Worm (Caenorhabditis elegans): ENCODE measurements around the gene F59F3.6.

ce11 chrX:10981374-10981773, 17.7 kb downstream of the F59F3.6 start:
- TF ChIP-seq unc-62 (GFP tag; optimal IDR thresholded peaks at IDR 0.05) (no peak), elt-1 (tag; optimal IDR thresholded peaks at IDR 0.05) (no peak), sea-2 (GFP tag; optimal IDR thresholded peaks at IDR 0.05) (no peak), zag-1 (tag; optimal IDR thresholded peaks at IDR 0.05) (no peak), nhr-11 (tag; optimal IDR thresholded peaks at IDR 0.05) (no peak), nhr-28 (tag; optimal IDR thresholded peaks at IDR 0.05) (no peak), ama-1 (optimal IDR thresholded peaks at IDR 0.05) (no peak), ztf-4 (tag; optimal IDR thresholded peaks at IDR 0.05) (no peak)

All from whole organism, L3 larva.